Worm (Caenorhabditis elegans) whole organism, L3 larva: ENCODE measurements around the gene sra-12.

ENCODE experiments used
- daf-12 ChIP-seq: fragments of 150-350 bp; optimal IDR thresholded peaks from 2 replicates; lab custom pipeline; 2014; ENCODE audit warnings: missing biosample characterization, missing genetic modification reagents, missing genetic modification characterization
- egl-27 ChIP-seq: sonication (generic microtip); optimal IDR thresholded peaks from 4 replicates; lab custom pipeline; 2017; ENCODE audit warnings: missing biosample characterization, missing genetic modification reagents, missing genetic modification characterization
- fos-1 ChIP-seq: fragments of 150-350 bp; optimal IDR thresholded peaks from 2 replicates; lab custom pipeline; 2014; ENCODE audit warnings: missing biosample characterization, missing genetic modification characterization
- mdl-1 ChIP-seq: fragments of 150-350 bp; optimal IDR thresholded peaks from 2 replicates; lab custom pipeline; 2014; ENCODE audit warnings: missing biosample characterization, missing genetic modification characterization
- nfya-1 ChIP-seq: sonication (generic microtip); optimal IDR thresholded peaks from 2 replicates; lab custom pipeline; 2017; ENCODE audit warnings: missing genetic modification characterization, mild to moderate bottlenecking, missing compliant biosample characterization, antibody characterized with exemption, moderate library complexity; ENCODE audit not compliant: insufficient read depth
- nhr-11 ChIP-seq: fragments of 150-350 bp; optimal IDR thresholded peaks from 2 replicates; lab custom pipeline; 2014; ENCODE audit warnings: missing biosample characterization, missing genetic modification characterization
- nhr-28 ChIP-seq: fragments of 150-350 bp; optimal IDR thresholded peaks from 2 replicates; lab custom pipeline; 2014; ENCODE audit warnings: missing biosample characterization, missing genetic modification characterization
- pqm-1 ChIP-seq: fragments of 150-350 bp; optimal IDR thresholded peaks from 2 replicates; lab custom pipeline; 2017; ENCODE audit warnings: missing biosample characterization, missing genetic modification characterization, inconsistent platforms
- snpc-4 ChIP-seq: fragments of 150-350 bp; optimal IDR thresholded peaks from 2 replicates; lab custom pipeline; 2014; ENCODE audit warnings: missing biosample characterization, missing genetic modification characterization
- unc-62 ChIP-seq: fragments of 150-350 bp; sonication (generic microtip); optimal IDR thresholded peaks from 4 replicates; lab custom pipeline; 2014; ENCODE audit warnings: missing biosample characterization, missing genetic modification reagents, missing genetic modification characterization
- zag-1 ChIP-seq: fragments of 150-350 bp; optimal IDR thresholded peaks from 2 replicates; lab custom pipeline; 2014; ENCODE audit warnings: missing biosample characterization, missing genetic modification characterization
- ztf-4 ChIP-seq: fragments of 150-350 bp; optimal IDR thresholded peaks from 2 replicates; lab custom pipeline; 2014; ENCODE audit warnings: missing biosample characterization, missing genetic modification characterization

- TF ChIP-seq nhr-28 (tag; lab: Kevin White, UChicago) (no peak), snpc-4 (tag; lab: Kevin White, UChicago) (no peak), nfya-1 (tag; lab: Kevin White, UChicago) (no peak), fos-1 (no peak), nhr-11 (tag; lab: Kevin White, UChicago) (no peak), ztf-4 (tag; lab: Kevin White, UChicago) (no peak), egl-27 (tag; lab: Kevin White, UChicago) (no peak), pqm-1 (tag; lab: Kevin White, UChicago) (no peak), daf-12 (tag; lab: Kevin White, UChicago) (no peak), unc-62 (GFP tag; lab: Kevin White, UChicago) (no peak), mdl-1 (tag; lab: Kevin White, UChicago) (no peak), zag-1 (no peak)
Measured at ce11 chrII:10912995-10913394, 8.7 kb upstream of the sra-12 start.
